Worm (Caenorhabditis elegans) whole organism, mixed stage, embryonic: Measurements from ENCODE around the gene F56F11.2.

Experiments used
- cnd-1 ChIP-seq: fragments of 200-800 bp; sonication (Bioruptor generic); optimal IDR thresholded peaks from 2 replicates; lab custom pipeline; 2018; ENCODE audit warnings: mild to moderate bottlenecking, missing genetic modification characterization, missing compliant biosample characterization
- elt-3 ChIP-seq: fragments of 150-350 bp; optimal IDR thresholded peaks from 2 replicates; lab custom pipeline; 2014; ENCODE audit warnings: missing biosample characterization, missing genetic modification characterization
- flh-1 ChIP-seq: fragments of 200-800 bp; sonication (Bioruptor generic); optimal IDR thresholded peaks from 2 replicates; lab custom pipeline; 2018; ENCODE audit warnings: mild to moderate bottlenecking, missing genetic modification characterization, moderate library complexity, missing compliant biosample characterization
- lin-13 ChIP-seq: fragments of 150-350 bp; optimal IDR thresholded peaks from 2 replicates; lab custom pipeline; 2014; ENCODE audit warnings: missing biosample characterization, missing genetic modification characterization
- nhr-2 ChIP-seq: fragments of 150-350 bp; optimal IDR thresholded peaks from 2 replicates; lab custom pipeline; 2014; ENCODE audit warnings: missing biosample characterization, missing genetic modification characterization
- pha-4 ChIP-seq: fragments of 150-350 bp; optimal IDR thresholded peaks from 2 replicates; lab custom pipeline; 2018; ENCODE audit warnings: missing biosample characterization, missing genetic modification reagents, missing genetic modification characterization
- unc-62 ChIP-seq: fragments of 150-350 bp; optimal IDR thresholded peaks from 2 replicates; lab custom pipeline; 2014; ENCODE audit warnings: missing biosample characterization, missing genetic modification reagents, missing genetic modification characterization

The F56F11.2 gene

ce11 chrIII:2924658-2925057 lies 42.6 kb downstream of the F56F11.2 start, which contains the start of gene R10F2.5:
R10F2.5 (minus strand) TSS chrIII:2924758.
- TF ChIP-seq unc-62 (GFP tag; lab: Kevin White, UChicago): no peak
- TF ChIP-seq nhr-2 (tag; lab: Kevin White, UChicago): no peak
- TF ChIP-seq cnd-1 (tag; lab: Kevin White, UChicago): no peak
- no peak for TF ChIP-seq elt-3
- TF ChIP-seq flh-1 (GFP tag; lab: Kevin White, UChicago): no peak
- no peak for TF ChIP-seq pha-4 (tag; lab: Kevin White, UChicago)
- TF ChIP-seq lin-13 (tag; lab: Kevin White, UChicago): no peak
